Worm (Caenorhabditis elegans): Measurements from ENCODE around the gene ZC196.8.
"Not testable (repeated sequence)": the region's sequence is repeated elsewhere in the genome, so short reads cannot be mapped to it uniquely, and the experiment has no call there.

ZC196.8 gene

DNA sequence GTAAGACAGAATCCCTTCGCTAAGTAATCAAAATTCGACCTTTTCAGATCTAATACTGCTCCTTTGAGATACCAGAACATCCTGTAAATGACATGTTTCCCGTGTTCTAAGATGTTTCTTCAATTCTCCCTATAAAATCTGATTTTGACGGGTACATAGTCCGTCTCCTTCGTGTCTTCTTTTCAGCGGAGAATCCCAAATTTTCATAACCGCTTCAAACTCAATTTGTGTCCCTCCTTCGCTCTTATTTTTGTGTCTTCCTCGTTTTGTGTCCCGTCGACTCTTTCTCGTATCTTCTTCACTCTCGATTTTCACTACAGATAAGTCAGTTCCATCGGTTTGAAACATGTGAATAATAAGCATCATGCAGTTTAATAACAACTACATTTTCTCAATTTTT is 5.9 kb downstream of the ZC196.8 start, which contains the start of gene glr-5:
glr-5 (plus strand) TSS at position 321 of the 400 bp plus-strand sequence.
- no peak for TF ChIP-seq flt-1 (GFP tag; IDR thresholded peaks at IDR 0.05)
- TF ChIP-seq ztf-29 (GFP tag; IDR thresholded peaks at IDR 0.05): no peak
- TF ChIP-seq med-1 (GFP tag; optimal IDR thresholded peaks at IDR 0.05; ENCODE audit: insufficient read depth): no peak
- TF ChIP-seq cog-1 (tag; optimal IDR thresholded peaks at IDR 0.05): no peak
- TF ChIP-seq ztf-23 (GFP tag; IDR thresholded peaks at IDR 0.05): no peak
- no peak for TF ChIP-seq ref-1 (GFP tag; conservative IDR thresholded peaks at IDR 0.05)
- no peak for TF ChIP-seq tab-1 (GFP tag; IDR thresholded peaks at IDR 0.05)
- no peak for TF ChIP-seq T22C8.4 (GFP tag; IDR thresholded peaks at IDR 0.05)
- TF ChIP-seq klf-2 (GFP tag; conservative IDR thresholded peaks at IDR 0.05): no peak

- TF ChIP-seq ref-1 (GFP tag; conservative IDR thresholded peaks at IDR 0.05) (no peak), klf-2 (GFP tag; conservative IDR thresholded peaks at IDR 0.05) (no peak), tab-1 (GFP tag; IDR thresholded peaks at IDR 0.05) (no peak), flt-1 (GFP tag; IDR thresholded peaks at IDR 0.05) (no peak), cog-1 (tag; optimal IDR thresholded peaks at IDR 0.05) (no peak), ztf-29 (GFP tag; IDR thresholded peaks at IDR 0.05) (no peak), T22C8.4 (GFP tag; IDR thresholded peaks at IDR 0.05) (no peak), med-1 (GFP tag; optimal IDR thresholded peaks at IDR 0.05; ENCODE audit: insufficient read depth) (no peak), ztf-23 (GFP tag; IDR thresholded peaks at IDR 0.05) (no peak)
Measured at ce11 chrV:8711910-8712309, 10.2 kb downstream of the ZC196.8 start, which contains the start of gene ZC178.2. Gene ZC178.2, minus strand, starts transcription at chrV:8712010.

DNA sequence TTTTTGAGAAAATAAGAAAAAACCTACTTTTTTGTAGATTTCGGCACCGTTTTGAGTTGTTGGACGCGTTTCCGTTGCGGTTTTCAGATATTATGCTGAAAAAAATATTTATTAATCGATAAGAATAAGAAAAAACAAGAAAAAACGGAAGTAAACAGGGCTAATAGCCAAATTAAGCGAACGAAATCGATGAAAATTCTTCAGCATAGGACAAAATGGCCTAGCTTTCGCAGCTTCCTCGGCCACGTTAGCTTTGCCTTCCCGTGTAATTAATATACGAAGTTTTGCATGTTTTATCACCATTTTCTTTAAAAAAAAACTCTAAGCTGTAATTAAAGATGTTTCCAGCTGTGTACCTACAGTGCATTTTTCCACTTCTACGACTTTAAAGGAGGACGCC is 25.8 kb downstream of the ZC196.8 start, which contains the start of gene ZC190.10:
ZC190.10 (minus strand) TSS at position 101 of the 400 bp plus-strand sequence.
- not testable (repeated sequence) for TF ChIP-seq T22C8.4, ztf-29, tab-1 (GFP tag; IDR thresholded peaks at IDR 0.05)

- TF ChIP-seq tab-1 (GFP tag; IDR thresholded peaks at IDR 0.05): no peak
- no peak for TF ChIP-seq T22C8.4 (GFP tag; IDR thresholded peaks at IDR 0.05)
- no peak for TF ChIP-seq cog-1 (tag; optimal IDR thresholded peaks at IDR 0.05)
- no peak for TF ChIP-seq ztf-23 (GFP tag; IDR thresholded peaks at IDR 0.05)
- no peak for TF ChIP-seq klf-2 (GFP tag; conservative IDR thresholded peaks at IDR 0.05)
- TF ChIP-seq med-1 (GFP tag; optimal IDR thresholded peaks at IDR 0.05; ENCODE audit: insufficient read depth): no peak
- no peak for TF ChIP-seq ref-1 (GFP tag; conservative IDR thresholded peaks at IDR 0.05)
- no peak for TF ChIP-seq ztf-29 (GFP tag; IDR thresholded peaks at IDR 0.05)
- no peak for TF ChIP-seq flt-1 (GFP tag; IDR thresholded peaks at IDR 0.05)
Measured at ce11 chrV:8687707-8688106, 34.4 kb downstream of the ZC196.8 start, which contains the start of gene ZC190.8. Gene ZC190.8, minus strand, starts transcription at chrV:8687807.

DNA sequence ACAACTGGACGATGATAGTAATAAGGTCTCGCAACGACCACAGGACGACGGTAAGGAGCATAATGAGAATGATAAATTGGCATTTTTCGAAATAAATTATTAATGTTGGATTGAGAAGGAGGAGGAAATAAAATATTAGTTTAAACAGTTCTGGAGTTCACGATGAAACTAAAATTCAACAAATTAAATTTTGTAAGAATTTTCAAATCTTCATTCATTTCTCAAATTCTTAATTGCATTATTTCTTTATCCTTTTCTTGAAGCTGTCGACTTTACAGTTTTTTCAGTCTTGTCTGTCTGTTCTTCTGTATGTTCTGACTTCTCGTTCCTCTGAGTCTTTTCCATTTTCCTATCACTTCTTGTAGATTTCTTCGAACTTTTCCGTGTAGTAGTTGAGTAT is 35.3 kb downstream of the ZC196.8 start, which contains the start of gene ZC190.7:
ZC190.7 (minus strand) TSS at position 101 of the 400 bp plus-strand sequence.
- no peak for TF ChIP-seq med-1 (GFP tag; optimal IDR thresholded peaks at IDR 0.05; ENCODE audit: insufficient read depth)
- no peak for TF ChIP-seq T22C8.4 (GFP tag; IDR thresholded peaks at IDR 0.05)

DNA sequence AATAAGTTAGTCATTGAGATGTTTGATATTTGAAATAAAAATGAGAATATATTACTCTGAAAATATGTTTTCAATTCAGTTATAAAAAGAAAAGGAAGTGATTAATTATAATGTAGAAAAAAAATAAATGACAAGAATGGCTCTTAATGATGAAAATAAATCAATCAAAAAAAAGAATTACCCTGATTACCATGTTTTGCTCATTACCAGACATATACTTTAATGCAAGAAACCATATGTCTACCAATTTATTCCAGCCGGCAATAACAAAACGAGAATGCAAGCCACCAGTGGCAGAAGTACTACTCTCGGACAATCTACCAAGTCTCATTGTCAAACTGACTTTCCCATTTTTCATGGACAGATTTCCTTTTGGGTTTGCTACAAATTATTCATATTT is 38.3 kb downstream of the ZC196.8 start:
- TF ChIP-seq ztf-29 (GFP tag; IDR thresholded peaks at IDR 0.05) (no peak), med-1 (GFP tag; optimal IDR thresholded peaks at IDR 0.05; ENCODE audit: insufficient read depth) (no peak), ztf-23 (GFP tag; IDR thresholded peaks at IDR 0.05) (no peak), flt-1 (GFP tag; IDR thresholded peaks at IDR 0.05) (no peak), cog-1 (tag; optimal IDR thresholded peaks at IDR 0.05) (no peak), tab-1 (GFP tag; IDR thresholded peaks at IDR 0.05) (no peak), ref-1 (GFP tag; conservative IDR thresholded peaks at IDR 0.05) (no peak), klf-2 (GFP tag; conservative IDR thresholded peaks at IDR 0.05) (no peak), T22C8.4 (GFP tag; IDR thresholded peaks at IDR 0.05) (no peak)

DNA sequence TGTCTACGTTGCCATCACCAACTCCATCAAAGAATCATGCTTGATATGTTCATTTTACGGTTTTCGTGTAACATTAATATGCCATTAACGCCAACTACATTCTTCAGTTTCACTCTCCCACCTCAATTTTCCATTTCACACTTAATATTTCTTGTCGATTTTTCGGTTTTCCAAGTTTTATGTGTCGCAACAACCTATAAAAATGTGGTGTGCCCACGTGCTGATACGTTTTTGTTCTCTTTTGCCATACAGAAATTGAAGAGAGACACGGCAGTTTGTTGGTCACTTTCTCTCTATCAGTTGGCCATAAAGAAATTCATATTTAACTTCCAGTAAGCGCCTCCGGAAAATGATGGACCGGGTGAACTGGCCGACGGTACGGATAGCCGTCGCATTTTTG is 39.3 kb downstream of the ZC196.8 start, which contains the start of gene cln-3.3:
cln-3.3 (plus strand) TSS at position 334 of the 400 bp plus-strand sequence.
- TF ChIP-seq T22C8.4 (GFP tag; IDR thresholded peaks at IDR 0.05) (no peak), ztf-29 (GFP tag; IDR thresholded peaks at IDR 0.05) (no peak), flt-1 (GFP tag; IDR thresholded peaks at IDR 0.05) (no peak), klf-2 (GFP tag; conservative IDR thresholded peaks at IDR 0.05) (no peak), ref-1 (GFP tag; conservative IDR thresholded peaks at IDR 0.05) (no peak), tab-1 (GFP tag; IDR thresholded peaks at IDR 0.05) (no peak), cog-1 (tag; optimal IDR thresholded peaks at IDR 0.05) (no peak), ztf-23 (GFP tag; IDR thresholded peaks at IDR 0.05) (no peak), med-1 (GFP tag; optimal IDR thresholded peaks at IDR 0.05; ENCODE audit: insufficient read depth) (no peak)

DNA sequence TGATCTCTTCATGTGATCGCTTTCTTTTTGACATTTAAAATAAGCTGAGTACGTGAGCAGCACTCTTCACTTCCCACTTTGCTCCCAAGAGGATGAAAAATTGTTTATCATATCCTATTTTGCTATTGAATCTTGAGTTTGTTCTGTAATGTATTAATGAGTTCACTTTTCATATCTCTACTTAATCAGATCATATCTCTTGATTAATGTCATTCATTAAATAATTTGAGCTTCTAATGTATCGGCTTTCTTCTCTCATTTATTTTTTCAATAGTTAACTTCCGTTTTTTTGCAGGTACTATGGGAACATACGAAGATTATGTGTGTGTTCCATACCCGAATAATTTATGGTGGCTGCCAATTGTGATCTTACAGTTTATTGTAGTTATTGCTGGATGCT is 41.0 kb downstream of the ZC196.8 start, which contains the start of gene ZC190.2:
ZC190.2 (plus strand) TSS at position 301 of the 400 bp plus-strand sequence.
- TF ChIP-seq tab-1 (GFP tag; IDR thresholded peaks at IDR 0.05): no peak
- TF ChIP-seq klf-2 (GFP tag; conservative IDR thresholded peaks at IDR 0.05): no peak
- TF ChIP-seq ztf-23 (GFP tag; IDR thresholded peaks at IDR 0.05): no peak
- no peak for TF ChIP-seq ztf-29 (GFP tag; IDR thresholded peaks at IDR 0.05)
- TF ChIP-seq flt-1 (GFP tag; IDR thresholded peaks at IDR 0.05): no peak

DNA sequence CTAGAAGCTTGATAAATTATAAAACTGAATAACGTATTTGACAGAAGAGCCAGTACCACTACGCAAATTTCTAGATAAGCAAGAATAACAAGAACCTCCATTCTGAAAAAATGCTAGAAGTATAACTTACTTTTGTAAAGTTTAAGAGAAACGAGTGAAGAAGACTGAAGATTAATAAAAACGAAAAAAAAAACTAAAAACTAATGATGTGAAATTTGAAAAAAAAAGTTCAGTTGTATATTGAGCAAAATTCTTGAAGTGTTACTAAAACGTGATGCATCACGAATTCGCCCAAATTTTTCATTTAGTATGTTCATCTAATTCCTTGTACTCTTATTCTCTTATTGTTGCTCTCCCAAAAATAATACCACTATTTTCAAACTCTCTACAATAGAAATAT is 44.9 kb downstream of the ZC196.8 start, which contains the start of gene ZC190.6:
ZC190.6 (minus strand) TSS at position 101 of the 400 bp plus-strand sequence.
- TF ChIP-seq ref-1 (GFP tag; conservative IDR thresholded peaks at IDR 0.05) (no peak), ztf-29 (GFP tag; IDR thresholded peaks at IDR 0.05) (no peak), tab-1 (GFP tag; IDR thresholded peaks at IDR 0.05) (no peak), T22C8.4 (GFP tag; IDR thresholded peaks at IDR 0.05) (no peak), klf-2 (GFP tag; conservative IDR thresholded peaks at IDR 0.05) (no peak), cog-1 (tag; optimal IDR thresholded peaks at IDR 0.05) (no peak), flt-1 (GFP tag; IDR thresholded peaks at IDR 0.05) (no peak), ztf-23 (GFP tag; IDR thresholded peaks at IDR 0.05) (no peak), med-1 (GFP tag; optimal IDR thresholded peaks at IDR 0.05; ENCODE audit: insufficient read depth) (no peak)

DNA sequence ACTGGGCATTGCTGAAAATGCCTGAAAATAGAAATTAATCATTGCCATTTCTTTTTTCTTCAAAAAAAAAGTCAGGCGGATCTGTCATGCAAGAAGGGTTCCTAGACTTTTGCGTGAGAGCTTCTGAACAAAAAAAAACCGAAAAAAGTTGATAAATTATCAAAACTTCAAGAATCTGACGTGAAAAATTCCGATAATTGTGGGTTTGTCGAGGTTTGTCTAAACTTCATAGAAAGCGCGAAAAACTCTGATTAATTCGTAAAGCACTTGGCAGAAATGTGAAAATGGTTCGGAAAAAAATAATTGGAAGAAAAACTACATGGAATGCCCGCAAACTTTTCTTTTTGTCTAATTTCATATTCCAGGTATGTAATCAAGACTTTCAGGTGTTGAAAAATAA is 48.6 kb downstream of the ZC196.8 start, which contains the start of gene ZC190.5:
ZC190.5 (minus strand) TSS at position 101 of the 400 bp plus-strand sequence.
- TF ChIP-seq med-1 (GFP tag; optimal IDR thresholded peaks at IDR 0.05; ENCODE audit: insufficient read depth) (no peak), T22C8.4 (GFP tag; IDR thresholded peaks at IDR 0.05) (no peak), tab-1 (GFP tag; IDR thresholded peaks at IDR 0.05) (no peak), ztf-29 (GFP tag; IDR thresholded peaks at IDR 0.05) (no peak), klf-2 (GFP tag; conservative IDR thresholded peaks at IDR 0.05) (no peak), ref-1 (GFP tag; conservative IDR thresholded peaks at IDR 0.05) (no peak), ztf-23 (GFP tag; IDR thresholded peaks at IDR 0.05) (no peak), flt-1 (GFP tag; IDR thresholded peaks at IDR 0.05) (no peak), cog-1 (tag; optimal IDR thresholded peaks at IDR 0.05) (no peak)

Measured in whole organism, midembryonic.